Fruit fly (Drosophila melanogaster): ENCODE data around the gene dachs.

DNA sequence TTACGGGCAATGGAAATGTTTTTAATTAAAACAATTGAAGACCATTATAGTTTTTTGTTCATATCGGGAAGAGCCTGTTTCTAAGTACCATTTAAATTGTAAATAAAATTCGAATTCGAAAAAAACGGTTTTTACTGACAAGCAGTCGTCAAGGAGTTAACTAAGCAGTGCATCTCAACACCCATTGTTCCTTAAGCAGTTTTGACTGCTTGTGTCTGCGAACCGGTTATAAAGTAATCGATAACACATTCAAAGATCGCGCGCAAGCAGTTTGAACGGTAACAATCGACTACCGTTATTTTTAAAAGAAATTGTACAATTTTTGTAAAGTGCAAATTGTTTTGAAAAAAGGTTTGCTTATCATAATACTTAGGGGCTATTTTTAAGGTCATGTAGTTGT is 11.4 kb downstream of the dachs start:
- no peak for TF ChIP-seq kay (GFP tag; ENCODE audit: borderline replicate concordance)
- TF ChIP-seq CG12768 (GFP tag; optimal IDR thresholded peaks at IDR 0.05): no peak
- no peak for TF ChIP-seq Crg-1 (GFP tag; optimal IDR thresholded peaks at IDR 0.05)
- TF ChIP-seq tj (GFP tag; optimal IDR thresholded peaks at IDR 0.05): no peak
